Worm (Caenorhabditis elegans): ENCODE measurements around the gene drd-10.

DNA sequence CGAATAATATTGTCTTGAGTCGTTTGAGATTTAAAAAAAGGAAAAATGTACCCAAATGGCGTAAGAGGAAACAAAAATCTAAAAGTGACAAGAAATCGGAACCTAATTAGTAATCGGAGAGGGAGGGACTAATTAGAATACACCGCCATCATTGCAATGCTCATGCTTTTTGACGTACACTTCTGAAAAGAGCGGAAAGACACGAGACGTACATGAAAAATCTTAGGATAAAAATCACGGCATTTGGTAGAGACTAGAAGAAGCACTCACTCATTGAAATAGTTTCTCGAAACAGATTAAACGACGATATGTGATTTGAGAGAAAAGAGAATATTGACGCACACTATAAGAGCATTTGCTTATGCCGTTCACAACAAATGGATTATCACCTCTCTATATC lies 15.6 kb downstream of the drd-10 start:
- no peak for TF ChIP-seq ztf-28 (GFP tag; IDR thresholded peaks at IDR 0.05)
- no peak for TF ChIP-seq lsy-27 (tag; optimal IDR thresholded peaks at IDR 0.05; ENCODE audit: borderline replicate concordance, insufficient read depth)

Data from whole organism, young adult.